Fruit fly (Drosophila melanogaster) whole organism, prepupa: ENCODE measurements around the gene org-1.
A peak's percentile ranks its signal among the peaks of the same experiment; 100 is the strongest.

ENCODE experiments used
- CG16779 ChIP-seq: fragments of 200-800 bp; sonication (Bioruptor generic); optimal IDR thresholded peaks from 3 replicates; lab custom pipeline; 2017; ENCODE audit warnings: missing biosample characterization, mild to moderate bottlenecking, missing genetic modification characterization
- Eip75B ChIP-seq: fragments of 200-800 bp; sonication (Bioruptor generic); optimal IDR thresholded peaks from 3 replicates; lab custom pipeline; 2016; ENCODE audit warnings: missing biosample characterization, missing genetic modification characterization
- Eip78C ChIP-seq: fragments of 200-800 bp; sonication (Bioruptor generic); peaks from one replicate; lab custom pipeline; 2016; ENCODE audit warnings: missing biosample characterization, missing genetic modification characterization
- Eip93F ChIP-seq: fragments of 200-800 bp; sonication (Bioruptor generic); optimal IDR thresholded peaks from 2 replicates; lab custom pipeline; 2016; ENCODE audit warnings: missing biosample characterization, mild to moderate bottlenecking, missing genetic modification characterization
- Ets96B ChIP-seq: fragments of 200-800 bp; optimal IDR thresholded peaks from 2 replicates; lab custom pipeline; 2019; ENCODE audit warnings: missing biosample characterization, mild to moderate bottlenecking, missing genetic modification characterization, moderate library complexity
- Lpt ChIP-seq: fragments of 200-800 bp; sonication (Bioruptor generic); optimal IDR thresholded peaks from 3 replicates; lab custom pipeline; 2016; ENCODE audit warnings: missing biosample characterization, missing genetic modification characterization
- Sox102F ChIP-seq: fragments of 200-800 bp; sonication (Bioruptor generic); optimal IDR thresholded peaks from 2 replicates; lab custom pipeline; 2016; ENCODE audit warnings: missing biosample characterization, mild to moderate bottlenecking, missing genetic modification characterization
- Sox15 ChIP-seq: fragments of 200-800 bp; sonication (Bioruptor generic); optimal IDR thresholded peaks from 3 replicates; lab custom pipeline; 2016; ENCODE audit warnings: missing biosample characterization, missing genetic modification characterization
- achi ChIP-seq: fragments of 200-800 bp; sonication (Bioruptor generic); optimal IDR thresholded peaks from 3 replicates; lab custom pipeline; 2016; ENCODE audit warnings: missing biosample characterization, missing genetic modification characterization

- no peak for TF ChIP-seq Sox15 (GFP tag; lab: Kevin White, UChicago)
- no peak for TF ChIP-seq Ets96B (tag; lab: Kevin White, UChicago)
- TF ChIP-seq Sox102F (GFP tag; lab: Kevin White, UChicago) = no peak
- TF ChIP-seq CG16779 = no peak
- no peak for TF ChIP-seq Eip93F (GFP tag; lab: Kevin White, UChicago)
- TF ChIP-seq Lpt (GFP tag; lab: Kevin White, UChicago) = no peak
- TF ChIP-seq Eip78C = no peak
- no peak for TF ChIP-seq Eip75B (GFP tag; lab: Kevin White, UChicago)
- peak; percentile 35 for TF ChIP-seq achi (GFP tag; lab: Kevin White, UChicago)
Observed at dm6 chrX:8422643-8423042, 32.2 kb downstream of the org-1 start.
